ENCODE assay signal across 5 worm cellular contexts in the genomic region with DNA sequence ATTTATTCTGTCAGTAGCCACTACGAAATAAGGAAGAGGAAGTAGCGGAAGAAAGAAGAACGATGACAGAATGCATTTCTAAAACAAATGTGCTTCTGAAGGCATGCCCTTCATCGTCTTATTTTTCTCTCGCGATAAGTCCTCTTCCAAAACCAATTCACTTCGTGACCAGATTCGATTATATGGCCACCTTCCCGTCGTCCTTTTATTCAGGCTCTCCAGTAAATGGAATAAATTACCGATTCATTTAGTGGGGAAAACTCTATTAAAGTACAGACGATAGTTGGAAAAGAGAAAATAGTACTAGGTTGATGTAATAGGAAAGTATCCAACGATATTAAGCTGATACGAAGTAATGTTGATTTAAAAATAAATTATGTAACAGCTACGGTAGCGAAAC.
TF ChIP-seq lines count a peak whose summit lies in the region.

No protein-coding gene starts in this region.

TF ChIP-seq in whole organism, L1 larva, 84 proteins besides CTCF, POLR2A, EP300 and RAD21:
- TF ChIP-seq lin-14 (GFP tag; optimal IDR thresholded peaks at IDR 0.05; lab: Kevin White, UChicago) (peak; percentile 63), pag-3 (tag; optimal IDR thresholded peaks at IDR 0.05; lab: Kevin White, UChicago; ENCODE audit: borderline replicate concordance, insufficient read depth) (no peak), tbx-2 (tag; optimal IDR thresholded peaks at IDR 0.05; lab: Kevin White, UChicago) (peak; percentile 33), snpc-4 (tag; optimal IDR thresholded peaks at IDR 0.05; lab: Kevin White, UChicago) (no peak), lsy-2 (tag; optimal IDR thresholded peaks at IDR 0.05; lab: Kevin White, UChicago) (peak in 1 of 2 experiments; percentile 1), aha-1 (tag; optimal IDR thresholded peaks at IDR 0.05; lab: Kevin White, UChicago) (no peak), sptf-1 (tag; optimal IDR thresholded peaks at IDR 0.05; lab: Kevin White, UChicago) (no peak)

TF ChIP-seq in whole organism, L2 larva, 48 proteins besides CTCF, POLR2A, EP300 and RAD21:
- TF ChIP-seq unc-55 (GFP tag; optimal IDR thresholded peaks at IDR 0.05; lab: Kevin White, UChicago) (peak; percentile 41), sma-9 (GFP tag; optimal IDR thresholded peaks at IDR 0.05; lab: Kevin White, UChicago) (peak; percentile 45), sma-9 (tag; optimal IDR thresholded peaks at IDR 0.05; lab: Kevin White, UChicago) (no peak), lin-39 (tag; optimal IDR thresholded peaks at IDR 0.05; lab: Kevin White, UChicago) (no peak)

TF ChIP-seq in whole organism, L4 larva, 104 proteins besides CTCF, POLR2A, EP300 and RAD21:
- peak; percentile 86 for TF ChIP-seq ces-1 (GFP tag; optimal IDR thresholded peaks at IDR 0.05; lab: Kevin White, UChicago)
- no peak for TF ChIP-seq madf-5 (GFP tag; IDR thresholded peaks at IDR 0.05; lab: Robert Waterston, UW)

TF ChIP-seq in whole organism, late embryonic, 69 proteins besides CTCF, POLR2A, EP300 and RAD21:
- TF ChIP-seq hlh-6 (tag; optimal IDR thresholded peaks at IDR 0.05; lab: Kevin White, UChicago) (no peak), ceh-31 (tag; optimal IDR thresholded peaks at IDR 0.05; lab: Kevin White, UChicago) (peak; percentile 2), unc-42 (tag; optimal IDR thresholded peaks at IDR 0.05; lab: Kevin White, UChicago) (peak; percentile 99), hlh-30 (tag; optimal IDR thresholded peaks at IDR 0.05; lab: Kevin White, UChicago; ENCODE audit: insufficient read depth) (no peak)
TF ChIP-seq in whole organism, late embryonic: peak in this region for 2.

TF ChIP-seq in whole organism, mixed stage, embryonic, 35 proteins besides CTCF, POLR2A, EP300 and RAD21:
- TF ChIP-seq M03D4.4 (tag; optimal IDR thresholded peaks at IDR 0.05; lab: Kevin White, UChicago) (no peak), ces-1 (GFP tag; optimal IDR thresholded peaks at IDR 0.05; lab: Kevin White, UChicago) (peak; percentile 100)

Comparison
In these comparisons a context has a peak if more than half of its experiments do, and no peak if none do; other contexts are left out.
1. Of the 29 proteins assayed by ChIP-seq in both whole organism, L4 larva and whole organism, L1 larva: peak only in whole organism, L4 larva: ces-1; only in whole organism, L1 larva: none; in both: none; in neither: 27; mixed calls (peak in some experiments, not most) for 1.